Fruit fly (Drosophila melanogaster): ENCODE measurements around the gene CG16800.

The CG16800 gene

dm6 chr2L:13000393-13001001, 34.1 kb downstream of the CG16800 start, which contains the start of gene Yip1d1:
Gene Yip1d1, minus strand, starts transcription at chr2L:13000635.
- no peak for TF ChIP-seq CG8478 (optimal IDR thresholded peaks at IDR 0.05)
- no peak for TF ChIP-seq pan (optimal IDR thresholded peaks at IDR 0.05)
- no peak for TF ChIP-seq usp (GFP tag; optimal IDR thresholded peaks at IDR 0.05)
- TF ChIP-seq psq (optimal IDR thresholded peaks at IDR 0.05), result no peak
- no peak for TF ChIP-seq EcR (GFP tag; optimal IDR thresholded peaks at IDR 0.05)
- no peak for TF ChIP-seq Dll (optimal IDR thresholded peaks at IDR 0.05)

dm6 chr2L:13003659-13004058, 37.3 kb downstream of the CG16800 start:
- TF ChIP-seq EcR (GFP tag; optimal IDR thresholded peaks at IDR 0.05) (no peak), psq (optimal IDR thresholded peaks at IDR 0.05) (no peak), CG8478 (optimal IDR thresholded peaks at IDR 0.05) (no peak), Dll (optimal IDR thresholded peaks at IDR 0.05) (no peak), pan (optimal IDR thresholded peaks at IDR 0.05) (no peak), usp (GFP tag; optimal IDR thresholded peaks at IDR 0.05) (no peak)

- TF ChIP-seq psq (optimal IDR thresholded peaks at IDR 0.05) (no peak), EcR (GFP tag; optimal IDR thresholded peaks at IDR 0.05) (no peak)
These were observed 37.9 kb downstream of the CG16800 start, which contains the start of the genes Vha68-1 and mTor for dm6 chr2L:13004059-13004870. Gene Vha68-1, minus strand, starts transcription at chr2L:13004107. Gene mTor, plus strand, starts transcription at chr2L:13004480.

DNA sequence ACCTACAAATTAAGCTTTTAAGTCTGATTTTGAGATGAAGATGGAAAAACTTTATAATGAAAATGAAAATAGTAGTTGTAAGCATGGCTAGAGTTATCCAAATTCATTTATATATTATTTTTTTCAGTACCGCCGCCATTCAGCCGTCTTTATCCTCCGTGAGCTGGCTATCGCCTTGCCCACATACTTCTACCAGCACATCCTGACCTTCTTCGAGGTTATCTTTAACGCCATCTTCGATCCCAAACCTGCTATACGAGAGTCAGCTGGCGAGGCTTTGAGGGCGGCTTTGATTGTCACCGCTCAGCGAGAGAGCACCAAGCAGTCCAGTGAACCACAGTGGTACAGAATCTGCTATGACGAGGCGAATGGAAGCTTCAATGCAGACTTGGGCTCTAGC, 38.9 kb downstream of the CG16800 start:
- TF ChIP-seq pan (optimal IDR thresholded peaks at IDR 0.05) (no peak), usp (GFP tag; optimal IDR thresholded peaks at IDR 0.05) (no peak), CG8478 (optimal IDR thresholded peaks at IDR 0.05) (no peak), Dll (optimal IDR thresholded peaks at IDR 0.05) (no peak), psq (optimal IDR thresholded peaks at IDR 0.05) (no peak), EcR (GFP tag; optimal IDR thresholded peaks at IDR 0.05) (no peak)

- TF ChIP-seq Dll (optimal IDR thresholded peaks at IDR 0.05), result no peak
- no peak for TF ChIP-seq usp (GFP tag; optimal IDR thresholded peaks at IDR 0.05)
- no peak for TF ChIP-seq EcR (GFP tag; optimal IDR thresholded peaks at IDR 0.05)
- TF ChIP-seq pan (optimal IDR thresholded peaks at IDR 0.05), result no peak
- no peak for TF ChIP-seq psq (optimal IDR thresholded peaks at IDR 0.05)
- no peak for TF ChIP-seq CG8478 (optimal IDR thresholded peaks at IDR 0.05)
These were observed 47.8 kb downstream of the CG16800 start for dm6 chr2L:13014038-13014790.

Data from whole organism.